Fruit fly (Drosophila melanogaster) whole organism, wandering third instar larva: ENCODE data around the gene Arp8.

Source experiments
- CG32264 ChIP-seq: fragments of 200-800 bp; sonication (Bioruptor generic); optimal IDR thresholded peaks from 2 replicates; lab custom pipeline; 2016; ENCODE audit warnings: missing biosample characterization, missing genetic modification characterization
- Dif ChIP-seq: fragments of 200-275, 200-300 bp; sonication (Bioruptor generic); optimal IDR thresholded peaks from 2 replicates; lab custom pipeline; 2018; ENCODE audit warnings: missing biosample characterization, missing genetic modification characterization; ENCODE audit not compliant: partially characterized antibody
- Hr83 ChIP-seq: fragments of 200-300 bp; sonication (Bioruptor generic); optimal IDR thresholded peaks from 2 replicates; lab custom pipeline; 2016; ENCODE audit warnings: missing biosample characterization, mild to moderate bottlenecking, missing genetic modification characterization, moderate library complexity; ENCODE audit not compliant: poor library complexity, severe bottlenecking
- Myc ChIP-seq: fragments of >200 bp; optimal IDR thresholded peaks from 2 replicates; lab custom pipeline; 2017
- OdsH ChIP-seq: fragments of 200-800 bp; sonication (Bioruptor generic); optimal IDR thresholded peaks from 2 replicates; lab custom pipeline; 2016; ENCODE audit warnings: missing biosample characterization, mild to moderate bottlenecking, missing genetic modification characterization
- Vsx2 ChIP-seq: fragments of 200-300, 225-300 bp; sonication (Bioruptor generic); optimal IDR thresholded peaks from 2 replicates; lab custom pipeline; 2018; ENCODE audit warnings: missing biosample characterization, missing genetic modification characterization; ENCODE audit not compliant: partially characterized antibody
- foxo ChIP-seq, 2 experiments: fragments of 200-800 bp; sonication (Bioruptor generic); optimal IDR thresholded peaks; 2 replicates in 1 of 2; 3 replicates in 1 of 2; lab custom pipeline; 2016 to 2017; ENCODE audit warnings: missing biosample characterization in 2 of 2, missing genetic modification characterization in 2 of 2
- fru ChIP-seq: fragments of 200-800 bp; sonication (Bioruptor generic); optimal IDR thresholded peaks from 3 replicates; lab custom pipeline; 2016; ENCODE audit warnings: missing biosample characterization, mild to moderate bottlenecking, missing genetic modification characterization
- jim ChIP-seq: fragments of 175-275, 200-325 bp; sonication (Bioruptor generic); optimal IDR thresholded peaks from 2 replicates; lab custom pipeline; 2016; ENCODE audit warnings: missing biosample characterization, mild to moderate bottlenecking, missing genetic modification characterization
- pan ChIP-seq: fragments of >200 bp; optimal IDR thresholded peaks from 2 replicates; lab custom pipeline; 2017
- usp ChIP-seq: fragments of >200 bp; optimal IDR thresholded peaks from 2 replicates; lab custom pipeline; 2017; ENCODE audit warnings: missing biosample characterization, missing genetic modification characterization

DNA sequence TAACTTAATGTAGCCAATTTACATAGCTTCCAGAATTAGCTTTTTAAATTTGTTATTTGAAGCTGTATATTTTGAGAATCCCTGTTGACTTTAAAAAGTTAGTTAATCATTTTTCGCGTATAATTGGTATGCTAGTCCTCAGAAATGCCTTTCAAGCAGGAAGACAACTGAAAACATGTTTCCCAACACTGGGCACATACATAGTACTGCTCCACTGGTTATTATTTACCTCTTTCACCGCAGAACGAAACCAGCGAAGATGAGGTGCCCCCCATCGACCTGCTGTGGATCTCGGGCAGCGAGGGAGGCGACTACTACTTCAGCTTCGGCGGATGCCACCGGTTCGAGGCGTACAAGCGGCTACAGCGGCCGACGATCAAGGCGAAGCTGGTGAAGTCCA lies 2.8 kb downstream of the Arp8 start:
- TF ChIP-seq Myc (lab: Kevin White, UChicago) (no peak), OdsH (no peak), Hr83 (GFP tag; lab: Kevin White, UChicago) (no peak), Vsx2 (GFP tag; lab: Kevin White, UChicago) (no peak), usp (GFP tag; lab: Kevin White, UChicago) (no peak), Dif (GFP tag; lab: Kevin White, UChicago) (no peak), foxo (GFP tag; optimal IDR thresholded peaks at IDR 0.05; lab: Kevin White, UChicago) (no peak), jim (GFP tag; lab: Kevin White, UChicago) (no peak), fru (GFP tag; lab: Kevin White, UChicago) (no peak), CG32264 (GFP tag; lab: Kevin White, UChicago) (no peak), pan (lab: Kevin White, UChicago) (no peak)
